Worm (Caenorhabditis elegans): ENCODE results near the gene C17F4.12.
A peak's percentile ranks its signal among the peaks of the same experiment; 100 is the strongest.

C17F4.12 gene

ce11 chrII:3230422-3230821, 13.5 kb downstream of the C17F4.12 start, which contains the start of gene srh-297:
Gene srh-297, minus strand, starts transcription at chrII:3230522.
- no peak for TF ChIP-seq mel-28 (tag; optimal IDR thresholded peaks at IDR 0.05; ENCODE audit: borderline replicate concordance)
- TF ChIP-seq nfya-1 (tag; optimal IDR thresholded peaks at IDR 0.05; ENCODE audit: borderline replicate concordance, insufficient read depth) = no peak
- no peak for TF ChIP-seq attf-3 (GFP tag; conservative IDR thresholded peaks at IDR 0.05)
- TF ChIP-seq pha-4 (tag; optimal IDR thresholded peaks at IDR 0.05) = no peak
- TF ChIP-seq ceh-100 (GFP tag; IDR thresholded peaks at IDR 0.05) = no peak
- TF ChIP-seq ama-1 (optimal IDR thresholded peaks at IDR 0.05) = no peak
- TF ChIP-seq ama-1 (GFP tag; optimal IDR thresholded peaks at IDR 0.05) = no peak
- no peak for TF ChIP-seq ztf-18 (tag; optimal IDR thresholded peaks at IDR 0.05)
- no peak for TF ChIP-seq B0019.2 (GFP tag; conservative IDR thresholded peaks at IDR 0.05)
- TF ChIP-seq F33H1.4 (GFP tag; IDR thresholded peaks at IDR 0.05) = no peak
- no peak for TF ChIP-seq snpc-4 (GFP tag; optimal IDR thresholded peaks at IDR 0.05)
- no peak for TF ChIP-seq snpc-4 (tag; optimal IDR thresholded peaks at IDR 0.05)
- TF ChIP-seq F57A8.1 (GFP tag; optimal IDR thresholded peaks at IDR 0.05) = no peak
- TF ChIP-seq die-1 (tag; optimal IDR thresholded peaks at IDR 0.05) = no peak
- no peak for TF ChIP-seq hlh-26 (GFP tag; conservative IDR thresholded peaks at IDR 0.05)
- no peak for TF ChIP-seq rec-8 (tag; optimal IDR thresholded peaks at IDR 0.05)
- no peak for TF ChIP-seq repo-1 (tag; optimal IDR thresholded peaks at IDR 0.05)

- no peak for TF ChIP-seq ZK185.1 (tag; optimal IDR thresholded peaks at IDR 0.05; ENCODE audit: poor library complexity, severe bottlenecking)
- TF ChIP-seq nhr-80 (tag; optimal IDR thresholded peaks at IDR 0.05) = no peak
- no peak for TF ChIP-seq mel-28 (tag; optimal IDR thresholded peaks at IDR 0.05; ENCODE audit: borderline replicate concordance)
- TF ChIP-seq lin-35 (GFP tag; optimal IDR thresholded peaks at IDR 0.05) = no peak
- TF ChIP-seq F57A8.1 (GFP tag; optimal IDR thresholded peaks at IDR 0.05) = no peak
- TF ChIP-seq dpff-1 (tag; optimal IDR thresholded peaks at IDR 0.05) = no peak
- TF ChIP-seq F49E8.2 (tag; optimal IDR thresholded peaks at IDR 0.05; ENCODE audit: insufficient read depth) = no peak
- TF ChIP-seq hmg-1.2 (GFP tag; IDR thresholded peaks at IDR 0.05) = no peak
- TF ChIP-seq ceh-58 (GFP tag; IDR thresholded peaks at IDR 0.05) = no peak
- no peak for TF ChIP-seq let-526 (GFP tag; IDR thresholded peaks at IDR 0.05)
Observed at ce11 chrII:3225780-3226179, 18.2 kb downstream of the C17F4.12 start, which contains the start of gene ZC239.17. Gene ZC239.17, minus strand, starts transcription at chrII:3225880.

- TF ChIP-seq nhr-80 (tag; optimal IDR thresholded peaks at IDR 0.05) = peak; percentile 13
- TF ChIP-seq F33H1.4 (GFP tag; IDR thresholded peaks at IDR 0.05) = no peak
Observed at ce11 chrII:3225200-3225599, 18.8 kb downstream of the C17F4.12 start, which contains the start of gene ZC239.16. Gene ZC239.16, minus strand, starts transcription at chrII:3225319.

- no peak for TF ChIP-seq rec-8 (tag; optimal IDR thresholded peaks at IDR 0.05)
- TF ChIP-seq hmg-1.2 (GFP tag; IDR thresholded peaks at IDR 0.05) = no peak
- TF ChIP-seq hlh-26 (GFP tag; conservative IDR thresholded peaks at IDR 0.05) = no peak
- no peak for TF ChIP-seq ceh-79 (tag; optimal IDR thresholded peaks at IDR 0.05)
- no peak for TF ChIP-seq snpc-3.4 (tag; optimal IDR thresholded peaks at IDR 0.05)
- no peak for TF ChIP-seq lin-54 (GFP tag; optimal IDR thresholded peaks at IDR 0.05)
- TF ChIP-seq B0336.3 (GFP tag; IDR thresholded peaks at IDR 0.05) = no peak
- TF ChIP-seq F39B2.1 (GFP tag; IDR thresholded peaks at IDR 0.05) = no peak
- TF ChIP-seq fkh-3 (tag; optimal IDR thresholded peaks at IDR 0.05) = no peak
- no peak for TF ChIP-seq dox-1 (GFP tag; IDR thresholded peaks at IDR 0.05)
- TF ChIP-seq repo-1 (tag; optimal IDR thresholded peaks at IDR 0.05) = no peak
- no peak for TF ChIP-seq F49E8.2 (tag; optimal IDR thresholded peaks at IDR 0.05; ENCODE audit: insufficient read depth)
- no peak for TF ChIP-seq snpc-4 (GFP tag; optimal IDR thresholded peaks at IDR 0.05)
- no peak for TF ChIP-seq snpc-4 (tag; optimal IDR thresholded peaks at IDR 0.05)
- TF ChIP-seq cebp-2 (GFP tag; IDR thresholded peaks at IDR 0.05) = no peak
- no peak for TF ChIP-seq athp-1 (tag; optimal IDR thresholded peaks at IDR 0.05)
- TF ChIP-seq F52B5.7 (tag; optimal IDR thresholded peaks at IDR 0.05) = no peak
- no peak for TF ChIP-seq chd-7 (tag; optimal IDR thresholded peaks at IDR 0.05)
- TF ChIP-seq somi-1 (GFP tag; optimal IDR thresholded peaks at IDR 0.05) = no peak
Observed at ce11 chrII:3224631-3225030, 19.3 kb downstream of the C17F4.12 start, which contains the start of gene ZC239.15. Gene ZC239.15, minus strand, starts transcription at chrII:3224731.
